Worm (Caenorhabditis elegans): ENCODE results near the gene Y39A1A.21.

ce11 chrIII:10700460-10700859 is 6.4 kb downstream of the Y39A1A.21 start, which contains the start of gene Y39A1A.20:
- no peak for TF ChIP-seq scrt-1 (GFP tag; IDR thresholded peaks at IDR 0.05)
- TF ChIP-seq ama-1 (optimal IDR thresholded peaks at IDR 0.05) = no peak
- TF ChIP-seq F13C5.2 (tag; optimal IDR thresholded peaks at IDR 0.05) = no peak
- no peak for TF ChIP-seq sea-1 (GFP tag; conservative IDR thresholded peaks at IDR 0.05)
- no peak for TF ChIP-seq tra-4 (tag; optimal IDR thresholded peaks at IDR 0.05)
- TF ChIP-seq tbx-11 (GFP tag; IDR thresholded peaks at IDR 0.05) = no peak
- TF ChIP-seq tbx-37 (GFP tag; conservative IDR thresholded peaks at IDR 0.05) = no peak
- TF ChIP-seq flt-1 (GFP tag; IDR thresholded peaks at IDR 0.05) = no peak

All from whole organism, early embryonic.